Fruit fly (Drosophila melanogaster) whole organism: Measurements from ENCODE around the gene CG45116.

Source experiments
- CG8478 ChIP-seq: fragments of >200 bp; optimal IDR thresholded peaks from 2 replicates; lab custom pipeline; 2018; ENCODE audit warnings: inconsistent platforms
- Dll ChIP-seq: fragments of >200 bp; optimal IDR thresholded peaks from 2 replicates; lab custom pipeline; 2017
- EcR ChIP-seq, 2 experiments: fragments of >200 bp; optimal IDR thresholded peaks; 2 replicates each; lab custom pipeline; 2017; ENCODE audit warnings: missing biosample characterization in 2 of 2, missing genetic modification characterization in 2 of 2, missing genetic modification reagents in 2 of 2
- pan ChIP-seq: fragments of >200 bp; optimal IDR thresholded peaks from 2 replicates; lab custom pipeline; 2017
- psq ChIP-seq: fragments of >200 bp; optimal IDR thresholded peaks from 2 replicates; lab custom pipeline; 2017

DNA sequence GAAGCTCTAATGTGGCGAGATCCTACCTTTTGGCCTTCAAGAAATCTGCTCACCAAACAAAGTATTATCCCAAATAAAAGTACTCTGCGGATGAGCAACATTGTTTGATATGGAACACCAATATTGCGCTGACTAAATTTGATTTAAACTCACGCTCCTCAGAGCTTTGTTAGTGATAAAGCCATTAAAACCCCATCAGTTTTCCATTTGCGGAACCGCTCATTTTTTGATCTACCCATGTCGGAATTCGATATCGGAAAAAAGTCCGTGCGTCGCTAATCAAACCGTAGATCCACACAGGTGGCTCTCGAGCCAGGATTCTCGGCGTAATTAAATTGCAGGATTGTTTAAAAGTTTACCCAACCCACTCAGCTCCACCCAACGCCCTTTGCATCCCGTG is 46.8 kb upstream of the CG45116 start, which contains the start of gene CG33772:
- no peak for TF ChIP-seq EcR (GFP tag; optimal IDR thresholded peaks at IDR 0.05; lab: Kevin White, UChicago)
- no peak for TF ChIP-seq pan
- no peak for TF ChIP-seq psq (lab: Kevin White, UChicago)
- TF ChIP-seq CG8478: no peak
- TF ChIP-seq Dll (lab: Kevin White, UChicago): no peak
